Worm (Caenorhabditis elegans) whole organism, late embryonic: ENCODE measurements around the gene F11F1.1.

Experiments used
- C38D4.7 ChIP-seq: fragments of 200-800 bp; sonication (Bioruptor generic); optimal IDR thresholded peaks from 2 replicates; lab custom pipeline; 2018; ENCODE audit warnings: mild to moderate bottlenecking, missing genetic modification characterization, moderate library complexity, missing compliant biosample characterization
- ahr-1 ChIP-seq: sonication (generic microtip); optimal IDR thresholded peaks from 2 replicates; lab custom pipeline; 2016; ENCODE audit warnings: missing genetic modification characterization, missing compliant biosample characterization
- ama-1 ChIP-seq: fragments of 150-350 bp; optimal IDR thresholded peaks from 2 replicates; lab custom pipeline; 2014
- ceh-6 ChIP-seq: fragments of 200-800 bp; sonication (Bioruptor generic); optimal IDR thresholded peaks from 2 replicates; lab custom pipeline; 2018; ENCODE audit warnings: mild to moderate bottlenecking, missing genetic modification characterization, missing compliant biosample characterization
- ets-4 ChIP-seq: sonication (generic microtip); optimal IDR thresholded peaks from 2 replicates; lab custom pipeline; 2016; ENCODE audit warnings: missing genetic modification characterization, missing compliant biosample characterization
- eyg-1 ChIP-seq: sonication (generic microtip); optimal IDR thresholded peaks from 2 replicates; lab custom pipeline; 2016; ENCODE audit warnings: missing genotype, missing genetic modification characterization, missing compliant biosample characterization
- fkh-10 ChIP-seq: fragments of 150-350 bp; optimal IDR thresholded peaks from 2 replicates; lab custom pipeline; 2014; ENCODE audit warnings: missing biosample characterization, missing genetic modification reagents, missing genetic modification characterization
- hlh-30 ChIP-seq: sonication (generic microtip); optimal IDR thresholded peaks from 2 replicates; lab custom pipeline; 2017; ENCODE audit warnings: antibody characterized with exemption, missing genetic modification characterization, missing compliant biosample characterization; ENCODE audit not compliant: insufficient read depth
- lim-6 ChIP-seq: sonication (generic microtip); optimal IDR thresholded peaks from 2 replicates; lab custom pipeline; 2016; ENCODE audit warnings: missing genetic modification characterization, missing compliant biosample characterization
- npax-4 ChIP-seq: sonication (generic microtip); optimal IDR thresholded peaks from 2 replicates; lab custom pipeline; 2016; ENCODE audit warnings: missing genetic modification characterization, missing compliant biosample characterization
- pha-4 ChIP-seq: fragments of 150-350 bp; optimal IDR thresholded peaks from 2 replicates; lab custom pipeline; 2018; ENCODE audit warnings: missing biosample characterization, missing genetic modification reagents, missing genetic modification characterization

- TF ChIP-seq hlh-30 (no peak), ama-1 (lab: Kevin White, UChicago) (no peak), lim-6 (tag; lab: Kevin White, UChicago) (no peak), eyg-1 (tag; lab: Kevin White, UChicago) (no peak), ets-4 (tag; lab: Kevin White, UChicago) (no peak), pha-4 (tag; lab: Kevin White, UChicago) (no peak), ceh-6 (no peak), ahr-1 (tag; lab: Kevin White, UChicago) (no peak), C38D4.7 (GFP tag; lab: Kevin White, UChicago) (no peak), npax-4 (no peak), fkh-10 (GFP tag; lab: Kevin White, UChicago) (no peak)
These were observed 44.4 kb upstream of the F11F1.1 start for ce11 chrIII:13350964-13351363.
